Worm (Caenorhabditis elegans) whole organism, late embryonic: ENCODE data around the gene B0410.1.

ENCODE experiments used
- C08G9.2 ChIP-seq: sonication (generic microtip); optimal IDR thresholded peaks from 2 replicates; lab custom pipeline; 2016; ENCODE audit warnings: mild to moderate bottlenecking, missing genetic modification characterization, moderate library complexity, missing compliant biosample characterization
- C38D4.7 ChIP-seq: fragments of 200-800 bp; sonication (Bioruptor generic); optimal IDR thresholded peaks from 2 replicates; lab custom pipeline; 2018; ENCODE audit warnings: mild to moderate bottlenecking, missing genetic modification characterization, moderate library complexity, missing compliant biosample characterization
- F13H6.1 ChIP-seq: sonication (generic microtip); optimal IDR thresholded peaks from 2 replicates; lab custom pipeline; 2016; ENCODE audit warnings: missing genetic modification characterization, missing compliant biosample characterization
- T23F11.4 ChIP-seq: fragments of 200-800 bp; sonication (Bioruptor generic); optimal IDR thresholded peaks from 2 replicates; lab custom pipeline; 2018; ENCODE audit warnings: mild to moderate bottlenecking, missing genetic modification characterization, missing compliant biosample characterization
- Y22D7AL.16 ChIP-seq: sonication (generic microtip); optimal IDR thresholded peaks from 2 replicates; lab custom pipeline; 2016; ENCODE audit warnings: missing genetic modification characterization, missing compliant biosample characterization
- ama-1 ChIP-seq: fragments of 150-350 bp; optimal IDR thresholded peaks from 2 replicates; lab custom pipeline; 2014
- ceh-18 ChIP-seq: sonication (generic microtip); optimal IDR thresholded peaks from 2 replicates; lab custom pipeline; 2016; ENCODE audit warnings: missing genetic modification characterization, missing compliant biosample characterization
- ceh-31 ChIP-seq: sonication (generic microtip); optimal IDR thresholded peaks from 2 replicates; lab custom pipeline; 2016; ENCODE audit warnings: missing genetic modification characterization, missing compliant biosample characterization
- ceh-34 ChIP-seq: sonication (generic microtip); optimal IDR thresholded peaks from 2 replicates; lab custom pipeline; 2016; ENCODE audit warnings: mild to moderate bottlenecking, missing genetic modification characterization, missing compliant biosample characterization
- ceh-45 ChIP-seq: fragments of 200-800 bp; sonication (Bioruptor generic); IDR thresholded peaks from 2 replicates; pipeline ENCODE4 v1.3.6; 2022; ENCODE audit warnings: missing genetic modification reagents, missing genetic modification characterization, missing compliant biosample characterization
- ceh-48 ChIP-seq: sonication (generic microtip); optimal IDR thresholded peaks from 2 replicates; lab custom pipeline; 2016; ENCODE audit warnings: missing genetic modification characterization, inconsistent platforms, missing compliant biosample characterization
- ceh-9 ChIP-seq: sonication (generic microtip); optimal IDR thresholded peaks from 2 replicates; lab custom pipeline; 2016; ENCODE audit warnings: mild to moderate bottlenecking, missing genetic modification characterization, inconsistent platforms, missing compliant biosample characterization
- che-1 ChIP-seq: sonication (generic microtip); optimal IDR thresholded peaks from 2 replicates; lab custom pipeline; 2016; ENCODE audit warnings: mild to moderate bottlenecking, missing genetic modification characterization, missing compliant biosample characterization
- dve-1 ChIP-seq: sonication (generic microtip); optimal IDR thresholded peaks from 2 replicates; lab custom pipeline; 2017; ENCODE audit warnings: antibody characterized with exemption, mild to moderate bottlenecking, missing genetic modification characterization, missing compliant biosample characterization
- elt-4 ChIP-seq: sonication (generic microtip); optimal IDR thresholded peaks from 2 replicates; lab custom pipeline; 2016; ENCODE audit warnings: missing genetic modification characterization, missing compliant biosample characterization
- fax-1 ChIP-seq: sonication (generic microtip); optimal IDR thresholded peaks from 2 replicates; lab custom pipeline; 2016; ENCODE audit warnings: missing genotype, missing genetic modification characterization, missing compliant biosample characterization
- hlh-15 ChIP-seq: sonication (generic microtip); optimal IDR thresholded peaks from 2 replicates; lab custom pipeline; 2016; ENCODE audit warnings: missing genetic modification characterization, missing compliant biosample characterization
- hlh-8 ChIP-seq: sonication (generic microtip); optimal IDR thresholded peaks from 2 replicates; lab custom pipeline; 2016; ENCODE audit warnings: missing genotype, missing genetic modification characterization, missing compliant biosample characterization
- lin-11 ChIP-seq: fragments of 200-800 bp; sonication (Bioruptor generic); optimal IDR thresholded peaks from 2 replicates; lab custom pipeline; 2018; ENCODE audit warnings: mild to moderate bottlenecking, missing genetic modification characterization, missing compliant biosample characterization
- nhr-11 ChIP-seq: fragments of 150-350 bp; optimal IDR thresholded peaks from 2 replicates; lab custom pipeline; 2014; ENCODE audit warnings: missing biosample characterization, missing genetic modification characterization
- npax-4 ChIP-seq: sonication (generic microtip); optimal IDR thresholded peaks from 2 replicates; lab custom pipeline; 2016; ENCODE audit warnings: missing genetic modification characterization, missing compliant biosample characterization
- pat-9 ChIP-seq: fragments of 200-800 bp; sonication (Bioruptor generic); optimal IDR thresholded peaks from 2 replicates; lab custom pipeline; 2018; ENCODE audit warnings: mild to moderate bottlenecking, missing genetic modification characterization, moderate library complexity, missing compliant biosample characterization
- pha-4 ChIP-seq: fragments of 150-350 bp; optimal IDR thresholded peaks from 2 replicates; lab custom pipeline; 2018; ENCODE audit warnings: missing biosample characterization, missing genetic modification reagents, missing genetic modification characterization
- pros-1 ChIP-seq: fragments of 150-350 bp; optimal IDR thresholded peaks from 2 replicates; lab custom pipeline; 2014; ENCODE audit warnings: missing biosample characterization, missing genetic modification reagents, missing genetic modification characterization
- rnt-1 ChIP-seq: sonication (generic microtip); optimal IDR thresholded peaks from 2 replicates; lab custom pipeline; 2016; ENCODE audit warnings: missing genetic modification characterization, missing compliant biosample characterization
- sdc-2 ChIP-seq: sonication (generic microtip); optimal IDR thresholded peaks from 2 replicates; lab custom pipeline; 2016; ENCODE audit warnings: missing genotype, missing genetic modification characterization, missing compliant biosample characterization
- sox-2 ChIP-seq: fragments of 200-800 bp; sonication (Bioruptor generic); IDR thresholded peaks from 2 replicates; pipeline ENCODE4 v1.3.6; 2022; ENCODE audit warnings: missing genetic modification reagents, missing genetic modification characterization, missing compliant biosample characterization
- ttx-3 ChIP-seq: sonication (generic microtip); optimal IDR thresholded peaks from 2 replicates; lab custom pipeline; 2016; ENCODE audit warnings: missing genetic modification reagents, missing genetic modification characterization, missing compliant biosample characterization
- unc-55 ChIP-seq: sonication (generic microtip); optimal IDR thresholded peaks from 2 replicates; lab custom pipeline; 2017; ENCODE audit warnings: missing biosample characterization, missing genetic modification reagents, missing genetic modification characterization
- unc-86 ChIP-seq: sonication (generic microtip); optimal IDR thresholded peaks from 2 replicates; lab custom pipeline; 2016; ENCODE audit warnings: missing genetic modification characterization, missing compliant biosample characterization
- zip-5 ChIP-seq: sonication (generic microtip); optimal IDR thresholded peaks from 2 replicates; lab custom pipeline; 2016; ENCODE audit warnings: missing genetic modification characterization, missing compliant biosample characterization
- ztf-16 ChIP-seq: sonication (generic microtip); optimal IDR thresholded peaks from 2 replicates; lab custom pipeline; 2017; ENCODE audit warnings: missing genetic modification characterization, missing compliant biosample characterization

The B0410.1 gene

DNA sequence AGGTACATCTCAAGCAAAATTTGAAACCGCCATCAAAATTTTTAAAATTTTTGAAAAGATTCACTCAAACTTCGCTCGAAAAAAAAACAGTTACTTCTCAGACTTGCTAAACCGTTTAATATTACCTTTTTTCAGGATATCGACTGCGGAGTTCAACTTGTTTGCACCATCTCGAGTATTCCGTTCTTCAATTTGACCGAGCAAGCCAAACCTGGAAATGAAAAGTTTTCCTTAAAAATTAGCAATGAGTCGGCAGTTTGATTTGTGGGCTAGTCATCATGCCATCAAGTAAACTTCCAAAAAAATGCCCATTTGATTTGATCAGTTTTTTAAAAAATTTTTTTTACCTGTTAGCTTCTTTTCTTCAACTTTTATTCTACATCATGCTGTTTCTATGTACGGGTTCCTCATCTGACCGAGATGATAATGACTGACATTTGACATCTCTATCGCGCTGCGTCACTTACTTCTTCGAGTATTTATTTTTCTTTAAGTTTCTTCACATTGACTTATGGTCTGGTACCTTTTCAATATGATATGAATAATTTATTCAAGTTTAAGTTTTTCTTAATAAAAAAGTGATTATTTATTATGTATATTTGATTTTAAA is 4.2 kb upstream of the B0410.1 start:
- no peak for TF ChIP-seq unc-86 (tag; lab: Kevin White, UChicago)
- no peak for TF ChIP-seq elt-4 (tag; lab: Kevin White, UChicago)
- no peak for TF ChIP-seq hlh-8 (tag; lab: Kevin White, UChicago)
- no peak for TF ChIP-seq Y22D7AL.16 (tag; lab: Kevin White, UChicago)
- TF ChIP-seq ceh-45 (GFP tag; lab: Robert Waterston, UW) = no peak
- TF ChIP-seq ceh-48 = no peak
- no peak for TF ChIP-seq nhr-11 (tag; lab: Kevin White, UChicago)
- no peak for TF ChIP-seq T23F11.4 (GFP tag; lab: Kevin White, UChicago)
- no peak for TF ChIP-seq ceh-9 (tag; lab: Kevin White, UChicago)
- TF ChIP-seq sdc-2 (tag; lab: Kevin White, UChicago) = no peak
- no peak for TF ChIP-seq hlh-15
- TF ChIP-seq npax-4 = no peak
- no peak for TF ChIP-seq ceh-31 (tag; lab: Kevin White, UChicago)
- no peak for TF ChIP-seq ama-1 (lab: Kevin White, UChicago)
- TF ChIP-seq pha-4 (tag; lab: Kevin White, UChicago) = no peak
- no peak for TF ChIP-seq ceh-34 (tag; lab: Kevin White, UChicago)
- no peak for TF ChIP-seq ttx-3 (tag; lab: Kevin White, UChicago)

DNA sequence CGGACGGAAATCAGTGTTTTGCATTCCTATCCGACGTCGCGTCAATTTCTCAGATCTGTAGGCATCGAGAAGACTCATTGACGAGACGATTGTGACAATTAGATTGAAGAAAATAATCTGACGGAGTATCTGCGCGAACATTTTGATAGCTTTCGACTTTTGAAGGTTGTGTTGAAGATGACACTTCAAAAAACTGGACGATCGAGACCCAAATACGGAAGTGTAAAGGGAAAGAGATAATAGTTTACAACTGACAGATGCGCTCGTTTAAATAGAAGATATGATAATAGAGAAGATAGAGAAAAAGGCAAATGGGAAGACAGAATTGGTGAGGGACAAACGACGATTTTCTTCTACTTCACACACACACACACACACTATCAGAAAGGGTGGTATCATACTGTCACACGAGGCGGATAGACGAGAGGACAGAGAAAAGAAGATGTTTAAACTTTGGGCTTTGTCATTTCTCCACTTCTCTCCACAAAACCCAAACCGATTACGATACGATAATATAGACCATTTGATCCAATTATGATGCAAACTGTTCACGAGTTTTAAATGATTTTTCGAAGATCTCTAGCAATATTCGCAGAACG is 3.1 kb upstream of the B0410.1 start, which contains the start of gene B0410.3:
B0410.3 (minus strand) TSS at position 351 of the 599 bp plus-strand sequence.
- no peak for TF ChIP-seq C08G9.2
- peak; percentile 18 for TF ChIP-seq rnt-1 (tag; lab: Kevin White, UChicago)

DNA sequence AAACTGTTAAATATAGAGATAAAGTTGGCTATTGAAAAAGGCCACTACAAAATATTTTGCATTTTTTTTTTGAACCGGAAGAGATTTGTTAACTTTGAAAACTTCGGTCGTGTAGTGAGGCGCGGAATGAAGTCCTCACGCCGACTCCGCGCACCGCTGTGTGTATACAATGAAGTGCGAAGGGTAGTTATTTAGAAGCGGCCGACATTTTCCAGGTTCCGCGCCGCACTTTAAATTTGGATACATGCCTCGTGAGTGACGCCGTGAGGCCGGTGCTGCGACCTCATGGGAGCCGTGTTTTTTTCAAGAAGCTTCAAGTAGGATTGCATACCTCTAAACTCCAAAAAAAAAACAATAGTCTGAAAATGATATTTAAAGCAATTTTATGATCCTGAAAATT is 2.5 kb upstream of the B0410.1 start:
- TF ChIP-seq ama-1 (lab: Kevin White, UChicago) = no peak
- TF ChIP-seq hlh-15 = no peak
- TF ChIP-seq F13H6.1 = no peak
- TF ChIP-seq C38D4.7 (GFP tag; lab: Kevin White, UChicago) = no peak
- no peak for TF ChIP-seq nhr-11 (tag; lab: Kevin White, UChicago)

DNA sequence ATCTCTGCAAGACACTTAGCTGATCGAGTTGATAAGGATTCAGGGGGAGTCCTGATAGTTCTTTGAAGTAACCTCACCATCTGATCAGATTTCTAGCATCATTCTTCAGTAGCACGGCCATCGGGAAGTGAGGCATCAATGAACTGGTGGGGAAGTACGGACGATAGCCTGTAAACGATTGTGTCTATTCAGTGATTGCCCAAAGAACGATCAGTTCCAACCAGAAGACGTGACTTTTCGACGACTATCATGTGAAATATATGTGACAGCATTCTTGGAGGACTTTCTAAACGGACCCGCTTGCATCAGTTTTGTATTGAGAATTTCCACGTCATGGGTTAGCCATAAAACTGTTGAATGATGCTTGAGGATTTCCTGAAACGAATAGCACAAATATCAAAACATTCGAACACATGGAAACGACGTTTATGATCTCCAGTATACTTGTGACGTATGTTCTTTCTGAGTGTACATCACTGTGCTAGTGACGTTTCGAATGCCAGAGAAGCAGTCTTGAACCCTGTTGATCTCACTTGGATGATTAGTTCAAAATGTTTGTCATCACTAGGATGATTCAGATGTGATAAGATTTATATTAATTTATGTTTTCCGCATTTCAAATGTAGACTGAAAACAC is 1.2 kb upstream of the B0410.1 start:
- TF ChIP-seq ceh-31 (tag; lab: Kevin White, UChicago) = no peak
- no peak for TF ChIP-seq sox-2
- no peak for TF ChIP-seq zip-5 (tag; lab: Kevin White, UChicago)
- TF ChIP-seq pat-9 = no peak
- TF ChIP-seq T23F11.4 (GFP tag; lab: Kevin White, UChicago) = no peak
- TF ChIP-seq ceh-18 = no peak
- TF ChIP-seq pros-1 (tag; lab: Kevin White, UChicago) = no peak
- no peak for TF ChIP-seq elt-4 (tag; lab: Kevin White, UChicago)
- no peak for TF ChIP-seq lin-11 (tag; lab: Kevin White, UChicago)
- no peak for TF ChIP-seq unc-55 (GFP tag; lab: Kevin White, UChicago)
- no peak for TF ChIP-seq che-1 (tag; lab: Kevin White, UChicago)
- no peak for TF ChIP-seq ztf-16
- no peak for TF ChIP-seq C08G9.2
- TF ChIP-seq Y22D7AL.16 (tag; lab: Kevin White, UChicago) = no peak

DNA sequence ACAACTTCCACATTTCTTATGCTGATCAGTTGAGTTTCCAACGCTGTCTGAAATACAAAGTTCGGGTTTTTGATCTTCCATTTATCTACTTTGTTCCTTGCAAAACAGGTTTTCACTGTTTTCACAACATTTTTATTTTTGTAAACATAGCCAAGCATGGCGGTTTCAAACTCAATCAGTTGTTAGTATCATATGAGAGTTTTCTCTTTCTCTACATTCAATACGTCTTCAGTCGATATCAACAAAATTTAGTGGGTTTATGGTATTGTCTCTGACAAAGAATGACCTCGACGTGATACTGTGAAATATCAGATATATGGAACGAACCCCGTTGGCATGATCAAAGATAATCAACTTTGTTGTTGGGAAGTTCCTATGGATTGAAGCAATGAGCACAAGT is 1.3 kb downstream of the B0410.1 start:
- TF ChIP-seq fax-1 (tag; lab: Kevin White, UChicago) = no peak
- TF ChIP-seq ceh-34 (tag; lab: Kevin White, UChicago) = no peak
- TF ChIP-seq lin-11 (tag; lab: Kevin White, UChicago) = no peak
- no peak for TF ChIP-seq dve-1 (tag; lab: Kevin White, UChicago)
- TF ChIP-seq Y22D7AL.16 (tag; lab: Kevin White, UChicago) = no peak
- no peak for TF ChIP-seq ceh-18
- TF ChIP-seq elt-4 (tag; lab: Kevin White, UChicago) = no peak
- TF ChIP-seq pros-1 (tag; lab: Kevin White, UChicago) = no peak
- no peak for TF ChIP-seq pat-9
- TF ChIP-seq, all 69 proteins: peak for 0
